Fruit fly (Drosophila melanogaster) whole organism, embryonic: ENCODE data around the gene CG43233.

ENCODE experiments used
- Awh ChIP-seq: fragments of 200-800 bp; sonication (Bioruptor generic); IDR thresholded peaks from 2 replicates; pipeline ENCODE4, ENCODE4 v1.3.6; 2022; ENCODE audit warnings: missing biosample characterization, missing genetic modification characterization
- Blimp-1 ChIP-seq: fragments of 200-800 bp; sonication (Bioruptor generic); optimal IDR thresholded peaks from 3 replicates; lab custom pipeline; 2018; ENCODE audit warnings: missing biosample characterization, missing genetic modification characterization, mild to moderate bottlenecking, moderate library complexity, missing genetic modification reagents
- CG1024 ChIP-seq: fragments of 200-800 bp; sonication (Bioruptor generic); IDR thresholded peaks from 2 replicates; pipeline ENCODE4 v1.3.6; 2022; ENCODE audit warnings: missing biosample characterization, missing genetic modification characterization
- CG10431 ChIP-seq: fragments of 200-800 bp; sonication (Bioruptor generic); optimal IDR thresholded peaks from 3 replicates; lab custom pipeline; 2018; ENCODE audit warnings: missing biosample characterization, mild to moderate bottlenecking, missing genetic modification characterization
- CG13123 ChIP-seq: fragments of 200-800 bp; sonication (Bioruptor generic); optimal IDR thresholded peaks from 2 replicates; lab custom pipeline; 2016; ENCODE audit warnings: missing biosample characterization, missing genetic modification characterization
- CG14667 ChIP-seq: fragments of 200-800 bp; sonication (Bioruptor generic); IDR thresholded peaks from 2 replicates; pipeline ENCODE4 v1.3.6; 2022; ENCODE audit warnings: missing biosample characterization, missing genetic modification characterization
- CG1529 ChIP-seq: fragments of 200-800 bp; sonication (Bioruptor generic); optimal IDR thresholded peaks from 3 replicates; lab custom pipeline; 2018; ENCODE audit warnings: missing biosample characterization, missing genetic modification characterization
- CG15514 ChIP-seq: fragments of 200-800 bp; sonication (Bioruptor generic); optimal IDR thresholded peaks from 3 replicates; lab custom pipeline; 2017; ENCODE audit warnings: missing biosample characterization, missing genetic modification characterization, mild to moderate bottlenecking, moderate library complexity, missing genetic modification reagents
- CG1603 ChIP-seq: fragments of 200-800 bp; sonication (Bioruptor generic); optimal IDR thresholded peaks from 2 replicates; lab custom pipeline; 2019; ENCODE audit warnings: missing biosample characterization, mild to moderate bottlenecking, missing genetic modification characterization, moderate library complexity
- CG2199 ChIP-seq: fragments of 200-800 bp; sonication (Bioruptor generic); IDR thresholded peaks from 3 replicates; pipeline ENCODE4 v1.3.6; 2022; ENCODE audit warnings: missing biosample characterization, missing genetic modification characterization
- CG2678 ChIP-seq: fragments of 200-800 bp; sonication (Bioruptor generic); optimal IDR thresholded peaks from 3 replicates; lab custom pipeline; 2019; ENCODE audit warnings: missing biosample characterization, mild to moderate bottlenecking, missing genetic modification characterization, moderate library complexity
- CG3407 ChIP-seq: fragments of 200-800 bp; sonication (Bioruptor generic); optimal IDR thresholded peaks from 2 replicates; lab custom pipeline; 2018; ENCODE audit warnings: missing biosample characterization, mild to moderate bottlenecking, missing genetic modification characterization
- CG34422 ChIP-seq: fragments of 200-800 bp; sonication (Bioruptor generic); IDR thresholded peaks from 3 replicates; pipeline ENCODE4 v1.3.6; 2022; ENCODE audit warnings: missing biosample characterization, missing genetic modification characterization
- CG3995 ChIP-seq: fragments of 200-800 bp; sonication (Bioruptor generic); optimal IDR thresholded peaks from 3 replicates; lab custom pipeline; 2016; ENCODE audit warnings: missing biosample characterization, missing genetic modification characterization
- CG4424 ChIP-seq: fragments of 200-800 bp; sonication (Bioruptor generic); optimal IDR thresholded peaks from 3 replicates; lab custom pipeline; 2016; ENCODE audit warnings: missing biosample characterization, missing genetic modification characterization
- CG8290 ChIP-seq, 3 experiments: fragments of 200-800 bp; sonication (Bioruptor generic); optimal IDR thresholded peaks; 2 replicates each; lab custom pipeline; 2016 to 2019; ENCODE audit warnings: missing biosample characterization in 3 of 3, missing genetic modification characterization in 3 of 3, mild to moderate bottlenecking in 2 of 3, moderate library complexity in 1 of 3
- CG8388 ChIP-seq: fragments of 200-800 bp; sonication (Bioruptor generic); optimal IDR thresholded peaks from 2 replicates; lab custom pipeline; 2019; ENCODE audit warnings: missing biosample characterization, mild to moderate bottlenecking, missing genetic modification characterization, moderate library complexity
- CG8478 ChIP-seq: fragments of >200 bp; optimal IDR thresholded peaks from 2 replicates; lab custom pipeline; 2018
- CTCF ChIP-seq: fragments of 200-800 bp; sonication (Bioruptor generic); optimal IDR thresholded peaks from 2 replicates; lab custom pipeline; 2017; ENCODE audit warnings: missing biosample characterization, mild to moderate bottlenecking, missing genetic modification characterization, moderate library complexity
- Chrac-16 ChIP-seq: fragments of 200-800 bp; sonication (Bioruptor generic); optimal IDR thresholded peaks from 3 replicates; lab custom pipeline; 2016; ENCODE audit warnings: missing biosample characterization, missing genetic modification characterization
- Dp ChIP-seq: fragments of 200-800 bp; sonication (Bioruptor generic); optimal IDR thresholded peaks from 2 replicates; lab custom pipeline; 2018; ENCODE audit warnings: missing biosample characterization, mild to moderate bottlenecking, missing genetic modification characterization, moderate library complexity
- Dref ChIP-seq: fragments of 200-800 bp; sonication (Bioruptor generic); IDR thresholded peaks from 2 replicates; pipeline ENCODE4 v1.3.6; 2022; ENCODE audit warnings: missing biosample characterization, missing genetic modification characterization
- E2f2 ChIP-seq: fragments of 200-800 bp; sonication (Bioruptor generic); IDR thresholded peaks from 2 replicates; pipeline ENCODE4 v1.3.6; 2022; ENCODE audit warnings: missing biosample characterization, missing genetic modification characterization
- HLH3B ChIP-seq: fragments of 200-800 bp; sonication (Bioruptor generic); IDR thresholded peaks from 2 replicates; pipeline ENCODE4 v1.3.6; 2022; ENCODE audit warnings: missing biosample characterization, missing genetic modification characterization
- Med ChIP-seq: fragments of 200-800 bp; sonication (Bioruptor generic); peaks from one replicate; lab custom pipeline; 2016; ENCODE audit warnings: missing biosample characterization, missing genetic modification characterization, mild to moderate bottlenecking, inconsistent platforms, moderate library complexity
- Oaz ChIP-seq: fragments of 200-800 bp; sonication (Bioruptor generic); IDR thresholded peaks from 2 replicates; pipeline ENCODE4 v1.3.6; 2022; ENCODE audit warnings: missing biosample characterization, missing genetic modification characterization
- Poxn ChIP-seq: fragments of 200-800 bp; sonication (Bioruptor generic); IDR thresholded peaks from 2 replicates; pipeline ENCODE4 v1.3.6; 2022; ENCODE audit warnings: missing biosample characterization, missing genetic modification characterization
- Scr ChIP-seq: fragments of 200-800 bp; sonication (Bioruptor generic); IDR thresholded peaks from 2 replicates; pipeline ENCODE4 v1.3.6; 2022; ENCODE audit warnings: missing biosample characterization, missing genetic modification characterization; ENCODE audit not compliant: partially characterized antibody
- Sox102F ChIP-seq: fragments of 200-800 bp; sonication (Bioruptor generic); optimal IDR thresholded peaks from 2 replicates; lab custom pipeline; 2018; ENCODE audit warnings: missing biosample characterization, mild to moderate bottlenecking, missing genetic modification characterization, moderate library complexity
- Usf ChIP-seq: fragments of 200-800 bp; sonication (Bioruptor generic); optimal IDR thresholded peaks from 2 replicates; lab custom pipeline; 2017; ENCODE audit warnings: missing genotype, missing biosample characterization, missing genetic modification characterization
- Xrp1 ChIP-seq: fragments of 200-800 bp; sonication (Bioruptor generic); IDR thresholded peaks from 2 replicates; pipeline ENCODE4 v1.3.6; 2022; ENCODE audit warnings: missing biosample characterization, missing genetic modification characterization
- br ChIP-seq: fragments of >200 bp; optimal IDR thresholded peaks from 2 replicates; lab custom pipeline; 2017
- bsh ChIP-seq, 2 experiments: fragments of 200-800 bp; sonication (Bioruptor generic); optimal IDR thresholded peaks; 2 replicates each; lab custom pipeline; 2017 to 2018; ENCODE audit warnings: mild to moderate bottlenecking in 2 of 2, missing biosample characterization in 2 of 2, missing genetic modification characterization in 2 of 2, moderate library complexity in 1 of 2
- ci ChIP-seq: fragments of 200-800 bp; sonication (Bioruptor generic); IDR thresholded peaks from 3 replicates; pipeline ENCODE4 v1.3.6; 2022; ENCODE audit warnings: missing biosample characterization, missing genetic modification characterization
- cwo ChIP-seq: fragments of 200-800 bp; sonication (Bioruptor generic); optimal IDR thresholded peaks from 3 replicates; lab custom pipeline; 2017; ENCODE audit warnings: missing biosample characterization, missing genetic modification characterization, mild to moderate bottlenecking, moderate library complexity, missing genetic modification reagents
- da ChIP-seq: fragments of 200-800 bp; sonication (Bioruptor generic); optimal IDR thresholded peaks from 2 replicates; lab custom pipeline; 2016; ENCODE audit warnings: missing biosample characterization, missing genetic modification characterization
- gsb-n ChIP-seq: fragments of 200-800 bp; sonication (Bioruptor generic); optimal IDR thresholded peaks from 3 replicates; lab custom pipeline; 2018; ENCODE audit warnings: missing biosample characterization, mild to moderate bottlenecking, missing genetic modification characterization
- h ChIP-seq: fragments of >200 bp; optimal IDR thresholded peaks from 2 replicates; lab custom pipeline; 2017
- hkb ChIP-seq, 2 experiments: fragments of 200-800 bp in 1 of 2; fragments of >200 bp in 1 of 2; sonication (Bioruptor generic) in 1 of 2; IDR thresholded peaks in 1 of 2; optimal IDR thresholded peaks in 1 of 2; 2 replicates each; pipeline versions ENCODE4 v1.3.6 to Lab custom; 2017 to 2022; ENCODE audit warnings: missing biosample characterization in 1 of 2, missing genetic modification characterization in 1 of 2
- lola ChIP-seq, 3 experiments: fragments of >200 bp in 2 of 3; fragments of 200-800 bp in 1 of 3; sonication (Bioruptor generic) in 1 of 3; optimal IDR thresholded peaks; 2 replicates each; lab custom pipeline; 2017 to 2019; ENCODE audit warnings: missing biosample characterization in 3 of 3, missing genetic modification characterization in 3 of 3, mild to moderate bottlenecking in 1 of 3, moderate library complexity in 1 of 3
- lov ChIP-seq, 2 experiments: fragments of 200-800 bp in 1 of 2; fragments of >200 bp in 1 of 2; sonication (Bioruptor generic) in 1 of 2; IDR thresholded peaks in 1 of 2; optimal IDR thresholded peaks in 1 of 2; 2 replicates in 1 of 2; 3 replicates in 1 of 2; pipeline versions ENCODE4 v1.3.6 to Lab custom; 2017 to 2022; ENCODE audit warnings: missing biosample characterization in 1 of 2, missing genetic modification characterization in 1 of 2
- nau ChIP-seq: fragments of 200-800 bp; sonication (Bioruptor generic); optimal IDR thresholded peaks from 3 replicates; lab custom pipeline; 2017; ENCODE audit warnings: missing biosample characterization, mild to moderate bottlenecking, missing genetic modification characterization, missing genetic modification reagents
- nerfin-2 ChIP-seq: fragments of 200-800 bp; sonication (Bioruptor generic); IDR thresholded peaks from 2 replicates; pipeline ENCODE4 v1.3.6; 2022; ENCODE audit warnings: missing biosample characterization, missing genetic modification characterization; ENCODE audit not compliant: partially characterized antibody
- org-1 ChIP-seq: fragments of 200-800 bp; sonication (Bioruptor generic); optimal IDR thresholded peaks from 2 replicates; lab custom pipeline; 2017; ENCODE audit warnings: missing biosample characterization, missing genetic modification characterization
- sens ChIP-seq: fragments of 200-800 bp; sonication (Bioruptor generic); peaks from one replicate; lab custom pipeline; 2016; ENCODE audit warnings: missing biosample characterization, missing genetic modification characterization
- stwl ChIP-seq: fragments of 200-800 bp; sonication (Bioruptor generic); optimal IDR thresholded peaks from 3 replicates; lab custom pipeline; 2018; ENCODE audit warnings: missing biosample characterization, mild to moderate bottlenecking, missing genetic modification characterization, moderate library complexity
- twi ChIP-seq: fragments of 200-800 bp; optimal IDR thresholded peaks from 2 replicates; lab custom pipeline; 2019; ENCODE audit warnings: missing biosample characterization, mild to moderate bottlenecking, missing genetic modification characterization, moderate library complexity
- unpg ChIP-seq: fragments of 200-800 bp; sonication (Bioruptor generic); optimal IDR thresholded peaks from 3 replicates; lab custom pipeline; 2018; ENCODE audit warnings: missing biosample characterization, mild to moderate bottlenecking, missing genetic modification characterization, moderate library complexity
- vvl ChIP-seq: fragments of 200-800 bp; sonication (Bioruptor generic); IDR thresholded peaks from 2 replicates; pipeline ENCODE4 v1.3.6; 2022; ENCODE audit warnings: missing biosample characterization, missing genetic modification characterization
- z ChIP-seq: fragments of 200-800 bp; sonication (Bioruptor generic); IDR thresholded peaks from 3 replicates; pipeline ENCODE4 v1.3.6; 2022; ENCODE audit warnings: missing biosample characterization, missing genetic modification characterization

CG43233 gene

DNA sequence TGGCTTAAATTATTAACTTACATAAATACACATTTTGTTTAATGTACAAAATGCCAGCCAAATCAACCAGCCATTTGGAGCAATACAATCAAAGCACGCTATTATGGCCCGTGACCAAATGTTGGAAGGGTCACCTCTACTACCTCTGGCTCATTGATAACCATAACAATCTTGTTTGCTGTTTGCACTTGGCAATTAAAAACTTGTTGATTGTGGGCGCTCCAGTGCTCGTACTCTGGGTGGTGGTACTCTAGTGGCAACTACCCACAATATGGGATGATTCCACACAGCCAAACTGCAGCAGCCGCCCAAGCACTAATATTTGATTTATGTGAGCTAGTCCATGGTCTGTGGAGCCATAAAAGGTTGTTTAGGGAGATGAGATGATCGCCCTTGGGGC, 42.0 kb downstream of the CG43233 start (continued):
- TF ChIP-seq twi (tag; lab: Kevin White, UChicago) (no peak), CG3995 (GFP tag; lab: Kevin White, UChicago) (no peak), CTCF (GFP tag; lab: Kevin White, UChicago) (no peak), org-1 (no peak), bsh (GFP tag; optimal IDR thresholded peaks at IDR 0.05; lab: Kevin White, UChicago) (peak in 1 of 2 experiments; percentile 5), CG14667 (GFP tag; lab: Robert Waterston, UW) (no peak), CG2678 (tag; lab: Kevin White, UChicago) (no peak), vvl (GFP tag; lab: Robert Waterston, UW) (0 out of 2 replicates have a peak, but pooled peaks have one; percentile 6), h (lab: Kevin White, UChicago) (no peak), Usf (GFP tag; lab: Kevin White, UChicago) (no peak), nerfin-2 (GFP tag; lab: Robert Waterston, UW) (no peak), Sox102F (no peak), hkb (optimal IDR thresholded peaks at IDR 0.05; lab: Kevin White, UChicago) (no peak), hkb (GFP tag; IDR thresholded peaks at IDR 0.05; lab: Robert Waterston, UW) (0 out of 2 replicates have a peak, but pooled peaks have one; percentile 12), Awh (0 out of 2 replicates have a peak, but pooled peaks have one; percentile 22), cwo (no peak), CG4424 (GFP tag; lab: Kevin White, UChicago) (no peak), unpg (GFP tag; lab: Kevin White, UChicago) (no peak), CG3407 (GFP tag; lab: Kevin White, UChicago) (peak; percentile 29), gsb-n (tag; lab: Kevin White, UChicago) (no peak), z (GFP tag; lab: Robert Waterston, UW) (0 out of 3 replicates have a peak, but pooled peaks have one; percentile 7), HLH3B (peak; percentile 25; the same call in 1 of the 2 replicates), CG34422 (GFP tag; lab: Robert Waterston, UW) (no peak), Blimp-1 (GFP tag; lab: Kevin White, UChicago) (no peak), lov (optimal IDR thresholded peaks at IDR 0.05; lab: Kevin White, UChicago) (no peak), lov (GFP tag; IDR thresholded peaks at IDR 0.05; lab: Robert Waterston, UW) (0 out of 3 replicates have a peak, but pooled peaks have one; percentile 18), Scr (GFP tag; lab: Robert Waterston, UW) (no peak), CG1024 (GFP tag; lab: Robert Waterston, UW) (peak; percentile 16; the same call in 1 of the 2 replicates), CG1529 (GFP tag; lab: Kevin White, UChicago) (no peak), Med (GFP tag; lab: Kevin White, UChicago) (peak; percentile 49), lola (GFP tag; optimal IDR thresholded peaks at IDR 0.05; lab: Kevin White, UChicago) (no peak), br (lab: Kevin White, UChicago) (no peak), CG8290 (GFP tag; optimal IDR thresholded peaks at IDR 0.05; lab: Kevin White, UChicago) (no peak), CG8290 (tag; optimal IDR thresholded peaks at IDR 0.05; lab: Kevin White, UChicago) (peak in 1 of 2 experiments; percentile 28), sens (no peak), CG10431 (GFP tag; lab: Kevin White, UChicago) (no peak), CG2199 (GFP tag; lab: Robert Waterston, UW) (no peak), ci (0 out of 3 replicates have a peak, but pooled peaks have one; percentile 38), CG8388 (GFP tag; lab: Kevin White, UChicago) (no peak), CG1603 (tag; lab: Kevin White, UChicago) (peak; percentile 25), nau (no peak), CG8478 (lab: Kevin White, UChicago) (no peak), Poxn (GFP tag; lab: Robert Waterston, UW) (no peak), Oaz (0 out of 2 replicates have a peak, but pooled peaks have one; percentile 6), CG15514 (GFP tag; lab: Kevin White, UChicago) (no peak), Dp (GFP tag; lab: Kevin White, UChicago) (no peak), da (GFP tag; lab: Kevin White, UChicago) (no peak), CG13123 (GFP tag; lab: Kevin White, UChicago) (no peak), E2f2 (no peak), stwl (tag; lab: Kevin White, UChicago) (no peak), Xrp1 (GFP tag; lab: Robert Waterston, UW) (peak; percentile 28; the same call in 1 of the 2 replicates), Dref (GFP tag; lab: Robert Waterston, UW) (no peak), Chrac-16 (no peak)
